Comparison of ENCODE assay signal across 1 fruit fly cellular context in the genomic region with DNA sequence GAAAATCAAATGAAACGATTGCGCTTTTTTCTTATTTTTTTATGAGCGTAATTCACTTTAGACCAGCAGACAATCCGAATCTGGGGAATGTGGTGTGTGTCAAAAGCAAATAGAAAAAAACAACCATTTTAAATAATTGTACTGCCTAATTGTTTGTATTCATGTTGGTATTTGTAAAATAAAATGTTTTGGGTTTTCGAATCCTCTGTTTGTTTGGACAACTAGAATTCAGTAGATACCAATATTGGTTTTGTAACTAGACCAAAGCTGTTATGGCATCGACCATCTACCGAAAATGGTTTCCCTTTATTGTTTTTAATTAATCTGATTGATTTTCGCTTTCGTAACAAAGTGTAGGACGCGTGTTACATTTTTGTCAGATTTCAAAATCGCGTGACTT.
TF ChIP-seq lines count a peak whose summit lies in the region.

No protein-coding gene starts in this region.

TF ChIP-seq in whole organism, embryonic, 481 proteins besides CTCF, POLR2A, EP300 and RAD21 (continued from another document):
- TF ChIP-seq fd102C (GFP tag; optimal IDR thresholded peaks at IDR 0.05; lab: Kevin White, UChicago) (peak; percentile 47), CG12071 (GFP tag; optimal IDR thresholded peaks at IDR 0.05; lab: Kevin White, UChicago) (peak; percentile 8), Spps (tag; optimal IDR thresholded peaks at IDR 0.05; lab: Kevin White, UChicago) (no peak), Meics (GFP tag; optimal IDR thresholded peaks at IDR 0.05; lab: Kevin White, UChicago) (peak; percentile 39), ac (GFP tag; optimal IDR thresholded peaks at IDR 0.05; lab: Kevin White, UChicago) (peak; percentile 5), grn (GFP tag; optimal IDR thresholded peaks at IDR 0.05; lab: Kevin White, UChicago) (peak; percentile 1), pum (GFP tag; optimal IDR thresholded peaks at IDR 0.05; lab: Kevin White, UChicago) (no peak), Optix (GFP tag; IDR thresholded peaks at IDR 0.05; lab: Robert Waterston, UW) (no peak), slou (GFP tag; optimal IDR thresholded peaks at IDR 0.05; lab: Kevin White, UChicago) (peak; percentile 13), CG17361 (GFP tag; IDR thresholded peaks at IDR 0.05; lab: Robert Waterston, UW) (0 out of 3 replicates have a peak, but pooled peaks have one; percentile 22), CG1529 (GFP tag; optimal IDR thresholded peaks at IDR 0.05; lab: Kevin White, UChicago) (no peak), CG15696 (tag; optimal IDR thresholded peaks at IDR 0.05; lab: Kevin White, UChicago) (peak; percentile 59), CG7271 (tag; optimal IDR thresholded peaks at IDR 0.05; lab: Kevin White, UChicago) (peak; percentile 76), unpg (GFP tag; optimal IDR thresholded peaks at IDR 0.05; lab: Kevin White, UChicago) (peak; percentile 33), CG1603 (tag; optimal IDR thresholded peaks at IDR 0.05; lab: Kevin White, UChicago) (peak; percentile 15), NK7.1 (GFP tag; optimal IDR thresholded peaks at IDR 0.05; lab: Kevin White, UChicago) (peak; percentile 22), Rfx (GFP tag; IDR thresholded peaks at IDR 0.05; lab: Robert Waterston, UW) (peak; percentile 36; the same call in 1 of the 2 replicates), CG18599 (GFP tag; optimal IDR thresholded peaks at IDR 0.05; lab: Kevin White, UChicago) (peak; percentile 23), CG7839 (tag; optimal IDR thresholded peaks at IDR 0.05; lab: Kevin White, UChicago) (peak; percentile 53), Fer3 (tag; optimal IDR thresholded peaks at IDR 0.05; lab: Kevin White, UChicago) (peak; percentile 47), gem (tag; optimal IDR thresholded peaks at IDR 0.05; lab: Kevin White, UChicago) (peak; percentile 46), CG6813 (GFP tag; optimal IDR thresholded peaks at IDR 0.05; lab: Kevin White, UChicago) (peak; percentile 25), CG15269 (tag; optimal IDR thresholded peaks at IDR 0.05; lab: Kevin White, UChicago) (peak; percentile 21), tin (GFP tag; optimal IDR thresholded peaks at IDR 0.05; lab: Kevin White, UChicago) (no peak), CG2678 (tag; optimal IDR thresholded peaks at IDR 0.05; lab: Kevin White, UChicago) (peak; percentile 56), CG9727 (GFP tag; optimal IDR thresholded peaks at IDR 0.05; lab: Kevin White, UChicago) (peak; percentile 42), Pdp1 (GFP tag; optimal IDR thresholded peaks at IDR 0.05; lab: Kevin White, UChicago) (peak in 1 of 2 experiments; percentile 51), sqz (GFP tag; optimal IDR thresholded peaks at IDR 0.05; lab: Kevin White, UChicago) (peak; percentile 36), Hr39 (optimal IDR thresholded peaks at IDR 0.05; lab: Kevin White, UChicago) (no peak), eyg (GFP tag; optimal IDR thresholded peaks at IDR 0.05; lab: Kevin White, UChicago) (peak; percentile 26), CG2712 (tag; optimal IDR thresholded peaks at IDR 0.05; lab: Kevin White, UChicago) (peak; percentile 17), CoRest (tag; optimal IDR thresholded peaks at IDR 0.05; lab: Kevin White, UChicago) (peak; percentile 39), CG18262 (tag; optimal IDR thresholded peaks at IDR 0.05; lab: Kevin White, UChicago) (peak; percentile 16), CG14710 (tag; optimal IDR thresholded peaks at IDR 0.05; lab: Kevin White, UChicago) (peak; percentile 12), CG4707 (GFP tag; optimal IDR thresholded peaks at IDR 0.05; lab: Kevin White, UChicago) (no peak), lab (GFP tag; optimal IDR thresholded peaks at IDR 0.05; lab: Kevin White, UChicago) (peak; percentile 42), CG15514 (GFP tag; optimal IDR thresholded peaks at IDR 0.05; lab: Kevin White, UChicago) (peak; percentile 9), caup (GFP tag; optimal IDR thresholded peaks at IDR 0.05; lab: Kevin White, UChicago; ENCODE audit: severe bottlenecking) (peak; percentile 45), zen (tag; optimal IDR thresholded peaks at IDR 0.05; lab: Kevin White, UChicago) (peak; percentile 43), peb (GFP tag; IDR thresholded peaks at IDR 0.05; lab: Robert Waterston, UW) (peak; percentile 26; the same call in 1 of the 2 replicates), CG3281 (GFP tag; optimal IDR thresholded peaks at IDR 0.05; lab: Kevin White, UChicago) (peak; percentile 6), sd (tag; optimal IDR thresholded peaks at IDR 0.05; lab: Kevin White, UChicago) (peak; percentile 33), dysf (GFP tag; IDR thresholded peaks at IDR 0.05; lab: Robert Waterston, UW) (peak; percentile 38; the same call in 2 of the 3 replicates), CG6765 (GFP tag; optimal IDR thresholded peaks at IDR 0.05; lab: Kevin White, UChicago) (no peak), CG5180 (GFP tag; optimal IDR thresholded peaks at IDR 0.05; lab: Kevin White, UChicago) (no peak), Xrp1 (GFP tag; IDR thresholded peaks at IDR 0.05; lab: Robert Waterston, UW) (peak; percentile 36; the same call in 1 of the 2 replicates), ara (GFP tag; IDR thresholded peaks at IDR 0.05; lab: Robert Waterston, UW) (0 out of 2 replicates have a peak, but pooled peaks have one; percentile 38), bcd (GFP tag; optimal IDR thresholded peaks at IDR 0.05; lab: Kevin White, UChicago) (peak; percentile 2)
TF ChIP-seq in whole organism, embryonic: peak in this region for 67.
